Worm (Caenorhabditis elegans) whole organism, young adult: ENCODE measurements around the gene fut-1.
A peak's percentile ranks its signal among the peaks of the same experiment; 100 is the strongest.

Experiments used
- B0035.1 ChIP-seq: sonication (generic microtip); optimal IDR thresholded peaks from 2 replicates; lab custom pipeline; 2016; ENCODE audit warnings: missing genetic modification characterization, mild to moderate bottlenecking, missing compliant biosample characterization, missing genotype, missing genetic modification reagents
- B0261.1 ChIP-seq: sonication (generic microtip); optimal IDR thresholded peaks from 2 replicates; lab custom pipeline; 2016; ENCODE audit warnings: mild to moderate bottlenecking, missing genetic modification characterization, moderate library complexity, missing compliant biosample characterization
- C17E4.6 ChIP-seq: fragments of 200-800 bp; sonication (Bioruptor generic); IDR thresholded peaks from 2 replicates; pipeline ENCODE4 v1.3.6; 2022; ENCODE audit warnings: missing genetic modification reagents, missing genetic modification characterization, missing compliant biosample characterization
- D2030.7 ChIP-seq: fragments of 200-800 bp; sonication (Bioruptor generic); IDR thresholded peaks from 2 replicates; pipeline ENCODE4 v1.3.6; 2022; ENCODE audit warnings: missing genetic modification reagents, missing genetic modification characterization, missing compliant biosample characterization
- F22D6.2 ChIP-seq: sonication (generic microtip); optimal IDR thresholded peaks from 2 replicates; lab custom pipeline; 2016; ENCODE audit warnings: mild to moderate bottlenecking, missing genetic modification characterization, missing compliant biosample characterization
- F57C9.4 ChIP-seq: sonication (generic microtip); optimal IDR thresholded peaks from 2 replicates; lab custom pipeline; 2017; ENCODE audit warnings: mild to moderate bottlenecking, missing genetic modification characterization, missing compliant biosample characterization
- K11D2.4 ChIP-seq: fragments of 200-800 bp; sonication (Bioruptor generic); IDR thresholded peaks from 2 replicates; pipeline ENCODE4 v1.3.6; 2022; ENCODE audit warnings: missing genetic modification reagents, missing genetic modification characterization, missing compliant biosample characterization
- T07F8.4 ChIP-seq: sonication (generic microtip); optimal IDR thresholded peaks from 2 replicates; lab custom pipeline; 2016; ENCODE audit warnings: mild to moderate bottlenecking, missing genetic modification characterization, moderate library complexity, missing compliant biosample characterization
- Y53F4B.3 ChIP-seq: fragments of 200-800 bp; sonication (Bioruptor generic); IDR thresholded peaks from 2 replicates; pipeline ENCODE4 v1.3.6; 2022; ENCODE audit warnings: missing genetic modification reagents, missing genetic modification characterization, missing compliant biosample characterization
- Y53G8AR.9 ChIP-seq: fragments of 200-800 bp; sonication (Bioruptor generic); conservative IDR thresholded peaks from 2 replicates; pipeline ENCODE4 v1.3.6; 2022; ENCODE audit warnings: missing genetic modification reagents, missing genetic modification characterization, missing compliant biosample characterization
- Y56A3A.18 ChIP-seq: fragments of 200-800 bp; sonication (Bioruptor generic); IDR thresholded peaks from 2 replicates; pipeline ENCODE4 v1.3.6; 2022; ENCODE audit warnings: missing genetic modification reagents, missing genetic modification characterization, missing compliant biosample characterization
- Y67H2A.10 ChIP-seq: fragments of 200-800 bp; sonication (Bioruptor generic); conservative IDR thresholded peaks from 2 replicates; pipeline ENCODE4 v1.3.6; 2022; ENCODE audit warnings: missing genetic modification reagents, missing genetic modification characterization, missing compliant biosample characterization
- Y79H2A.3 ChIP-seq: fragments of 200-800 bp; sonication (Bioruptor generic); conservative IDR thresholded peaks from 2 replicates; pipeline ENCODE4 v1.3.6; 2022; ENCODE audit warnings: missing genetic modification reagents, missing genetic modification characterization, missing compliant biosample characterization
- Y95B8A.8 ChIP-seq: fragments of 200-800 bp; sonication (Bioruptor generic); IDR thresholded peaks from 2 replicates; pipeline ENCODE4 v1.3.6; 2022; ENCODE audit warnings: missing genetic modification reagents, missing genetic modification characterization, missing compliant biosample characterization
- ZK185.1 ChIP-seq: sonication (generic microtip); optimal IDR thresholded peaks from 2 replicates; lab custom pipeline; 2016; ENCODE audit warnings: mild to moderate bottlenecking, missing genetic modification characterization, missing compliant biosample characterization; ENCODE audit not compliant: poor library complexity, severe bottlenecking
- atf-7 ChIP-seq: sonication (generic microtip); optimal IDR thresholded peaks from 2 replicates; lab custom pipeline; 2017; ENCODE audit warnings: mild to moderate bottlenecking, missing genetic modification characterization, missing compliant biosample characterization
- bed-2 ChIP-seq: fragments of 200-800 bp; sonication (Bioruptor generic); IDR thresholded peaks from 2 replicates; pipeline ENCODE4 v1.3.6; 2022; ENCODE audit warnings: missing genetic modification reagents, missing genetic modification characterization, missing compliant biosample characterization
- ccch-3 ChIP-seq: fragments of 200-800 bp; sonication (Bioruptor generic); optimal IDR thresholded peaks from 2 replicates; lab custom pipeline; 2018; ENCODE audit warnings: mild to moderate bottlenecking, missing genetic modification characterization, missing compliant biosample characterization
- ceh-100 ChIP-seq: fragments of 200-800 bp; sonication (Bioruptor generic); IDR thresholded peaks from 2 replicates; pipeline ENCODE4 v1.3.6; 2022; ENCODE audit warnings: missing genetic modification reagents, missing genetic modification characterization, missing compliant biosample characterization
- chd-7 ChIP-seq: sonication (generic microtip); optimal IDR thresholded peaks from 2 replicates; lab custom pipeline; 2016; ENCODE audit warnings: mild to moderate bottlenecking, missing genetic modification characterization, moderate library complexity, missing compliant biosample characterization
- dox-1 ChIP-seq: fragments of 200-800 bp; sonication (Bioruptor generic); IDR thresholded peaks from 2 replicates; pipeline ENCODE4 v1.3.6; 2022; ENCODE audit warnings: missing genetic modification reagents, missing genetic modification characterization, missing compliant biosample characterization
- dpl-1 ChIP-seq: fragments of 150-350 bp; optimal IDR thresholded peaks from 2 replicates; lab custom pipeline; 2014; ENCODE audit warnings: missing biosample characterization, missing genetic modification reagents, missing genetic modification characterization
- efl-1 ChIP-seq: fragments of 150-350 bp; optimal IDR thresholded peaks from 2 replicates; lab custom pipeline; 2014; ENCODE audit warnings: missing biosample characterization, missing genetic modification reagents, missing genetic modification characterization
- egrh-3 ChIP-seq: fragments of 200-800 bp; sonication (Bioruptor generic); IDR thresholded peaks from 2 replicates; pipeline ENCODE4 v1.3.6; 2022; ENCODE audit warnings: missing genetic modification reagents, missing genetic modification characterization, missing compliant biosample characterization
- gei-17 ChIP-seq: fragments of 200-800 bp; sonication (Bioruptor generic); optimal IDR thresholded peaks from 2 replicates; lab custom pipeline; 2018; ENCODE audit warnings: mild to moderate bottlenecking, missing genetic modification characterization, missing compliant biosample characterization
- hlh-12 ChIP-seq: sonication (generic microtip); optimal IDR thresholded peaks from 2 replicates; lab custom pipeline; 2016; ENCODE audit warnings: missing genetic modification characterization, missing compliant biosample characterization
- hmg-1.2 ChIP-seq: fragments of 200-800 bp; sonication (Bioruptor generic); IDR thresholded peaks from 2 replicates; pipeline ENCODE4 v1.3.6; 2022; ENCODE audit warnings: missing genetic modification reagents, missing genetic modification characterization, missing compliant biosample characterization
- hmg-20 ChIP-seq: fragments of 200-800 bp; sonication (Bioruptor generic); IDR thresholded peaks from 2 replicates; pipeline ENCODE4 v1.3.6; 2022; ENCODE audit warnings: missing genetic modification reagents, missing genetic modification characterization, missing compliant biosample characterization
- hsf-1 ChIP-seq: fragments of 200-800 bp; sonication (Bioruptor generic); IDR thresholded peaks from 2 replicates; pipeline ENCODE4 v1.3.6; 2022; ENCODE audit warnings: missing genetic modification reagents, missing genetic modification characterization, missing compliant biosample characterization
- lin-40 ChIP-seq: sonication (generic microtip); optimal IDR thresholded peaks from 2 replicates; lab custom pipeline; 2016; ENCODE audit warnings: missing genetic modification characterization, mild to moderate bottlenecking, missing compliant biosample characterization, missing genotype, missing genetic modification reagents
- lin-54 ChIP-seq: fragments of 200-800 bp; sonication (Bioruptor generic); optimal IDR thresholded peaks from 2 replicates; lab custom pipeline; 2018; ENCODE audit warnings: mild to moderate bottlenecking, missing genetic modification characterization, missing compliant biosample characterization
- lsl-1 ChIP-seq: fragments of 200-800 bp; sonication (Bioruptor generic); optimal IDR thresholded peaks from 2 replicates; lab custom pipeline; 2018; ENCODE audit warnings: mild to moderate bottlenecking, missing genetic modification characterization, moderate library complexity, missing compliant biosample characterization
- madf-3 ChIP-seq: fragments of 200-800 bp; sonication (Bioruptor generic); IDR thresholded peaks from 2 replicates; pipeline ENCODE4 v1.3.6; 2022; ENCODE audit warnings: missing genetic modification reagents, missing genetic modification characterization, missing compliant biosample characterization
- madf-6 ChIP-seq: fragments of 200-800 bp; sonication (Bioruptor generic); IDR thresholded peaks from 2 replicates; pipeline ENCODE4 v1.3.6; 2022; ENCODE audit warnings: missing genetic modification reagents, missing genetic modification characterization, missing compliant biosample characterization
- madf-8 ChIP-seq: fragments of 200-800 bp; sonication (Bioruptor generic); conservative IDR thresholded peaks from 2 replicates; pipeline ENCODE4 v1.3.6; 2022; ENCODE audit warnings: missing genetic modification reagents, missing genetic modification characterization, missing compliant biosample characterization
- mes-4 ChIP-seq: sonication (generic microtip); optimal IDR thresholded peaks from 2 replicates; lab custom pipeline; 2016; ENCODE audit warnings: missing genotype, missing genetic modification characterization, missing compliant biosample characterization
- mxl-1 ChIP-seq: sonication (generic microtip); optimal IDR thresholded peaks from 2 replicates; lab custom pipeline; 2016; ENCODE audit warnings: missing genetic modification characterization, missing compliant biosample characterization
- nhr-90 ChIP-seq: sonication (generic microtip); optimal IDR thresholded peaks from 2 replicates; lab custom pipeline; 2016; ENCODE audit warnings: missing genotype, mild to moderate bottlenecking, missing genetic modification characterization, missing compliant biosample characterization
- pha-4 ChIP-seq: fragments of 150-350 bp; sonication (generic microtip); optimal IDR thresholded peaks from 2 replicates; lab custom pipeline; 2014; ENCODE audit warnings: missing biosample characterization, missing genetic modification reagents, missing genetic modification characterization
- rec-8 ChIP-seq, 2 experiments: sonication (generic microtip); optimal IDR thresholded peaks; 2 replicates each; lab custom pipeline; 2016; ENCODE audit warnings: mild to moderate bottlenecking in 2 of 2, missing genetic modification characterization in 2 of 2, missing genetic modification reagents in 2 of 2, missing genotype in 2 of 2, missing biosample characterization in 1 of 2, missing compliant biosample characterization in 1 of 2, moderate library complexity in 1 of 2
- sea-2 ChIP-seq: fragments of 200-800 bp; sonication (Bioruptor generic); IDR thresholded peaks from 2 replicates; pipeline ENCODE4 v1.3.6; 2022; ENCODE audit warnings: missing genetic modification characterization, missing compliant biosample characterization
- snpc-1.3 ChIP-seq: sonication (generic microtip); optimal IDR thresholded peaks from 2 replicates; lab custom pipeline; 2017; ENCODE audit warnings: missing genetic modification characterization, mild to moderate bottlenecking, missing compliant biosample characterization, antibody characterized with exemption, moderate library complexity, missing genotype, missing genetic modification reagents; ENCODE audit not compliant: insufficient read depth
- snpc-3.4 ChIP-seq: sonication (generic microtip); optimal IDR thresholded peaks from 2 replicates; lab custom pipeline; 2017; ENCODE audit warnings: missing genetic modification characterization, mild to moderate bottlenecking, missing compliant biosample characterization, antibody characterized with exemption, moderate library complexity, missing genotype, missing genetic modification reagents
- sptf-2 ChIP-seq: fragments of 200-800 bp; sonication (Bioruptor generic); optimal IDR thresholded peaks from 2 replicates; lab custom pipeline; 2018; ENCODE audit warnings: mild to moderate bottlenecking, missing genetic modification characterization, missing compliant biosample characterization
- tlf-1 ChIP-seq: fragments of 200-800 bp; sonication (Bioruptor generic); optimal IDR thresholded peaks from 2 replicates; lab custom pipeline; 2018; ENCODE audit warnings: mild to moderate bottlenecking, missing genetic modification characterization, missing compliant biosample characterization
- ztf-22 ChIP-seq: fragments of 200-800 bp; sonication (Bioruptor generic); optimal IDR thresholded peaks from 2 replicates; lab custom pipeline; 2018; ENCODE audit warnings: mild to moderate bottlenecking, missing genetic modification characterization, moderate library complexity, missing compliant biosample characterization
- ztf-25 ChIP-seq: fragments of 200-800 bp; sonication (Bioruptor generic); IDR thresholded peaks from 2 replicates; pipeline ENCODE4 v1.3.6; 2022; ENCODE audit warnings: missing genetic modification reagents, missing genetic modification characterization, missing compliant biosample characterization
- ztf-28 ChIP-seq: fragments of 200-800 bp; sonication (Bioruptor generic); IDR thresholded peaks from 2 replicates; pipeline ENCODE4 v1.3.6; 2022; ENCODE audit warnings: missing genetic modification reagents, missing genetic modification characterization, missing compliant biosample characterization

Gene fut-1

ce11 chrII:8789828-8790558 is 30.6 kb upstream of the fut-1 start, which contains the start of gene F07H5.13 (continued):
- TF ChIP-seq hlh-12 (tag; lab: Kevin White, UChicago) (no peak), ztf-25 (GFP tag; lab: Robert Waterston, UW) (no peak), B0261.1 (tag; lab: Kevin White, UChicago) (no peak), ceh-100 (GFP tag; lab: Robert Waterston, UW) (no peak), madf-8 (GFP tag; lab: Robert Waterston, UW) (no peak), mes-4 (tag; lab: Kevin White, UChicago) (no peak), Y79H2A.3 (GFP tag; lab: Robert Waterston, UW) (no peak), Y53G8AR.9 (GFP tag; lab: Robert Waterston, UW) (peak; percentile 81), hmg-1.2 (GFP tag; lab: Robert Waterston, UW) (no peak), madf-6 (GFP tag; lab: Robert Waterston, UW) (no peak), F22D6.2 (tag; lab: Kevin White, UChicago) (no peak), pha-4 (no peak), lin-54 (GFP tag; lab: Kevin White, UChicago) (no peak), F57C9.4 (no peak), sptf-2 (GFP tag; lab: Kevin White, UChicago) (no peak), Y56A3A.18 (GFP tag; lab: Robert Waterston, UW) (no peak), C17E4.6 (no peak), ccch-3 (GFP tag; lab: Kevin White, UChicago) (no peak), K11D2.4 (no peak), tlf-1 (GFP tag; lab: Kevin White, UChicago) (peak; percentile 22), lsl-1 (no peak), lin-40 (peak; percentile 57), madf-3 (GFP tag; lab: Robert Waterston, UW) (no peak), mxl-1 (no peak), Y67H2A.10 (no peak), dox-1 (GFP tag; lab: Robert Waterston, UW) (no peak), T07F8.4 (tag; lab: Kevin White, UChicago) (no peak), ztf-28 (no peak), ztf-22 (GFP tag; lab: Kevin White, UChicago) (peak; percentile 20), egrh-3 (GFP tag; lab: Robert Waterston, UW) (no peak), B0035.1 (tag; lab: Kevin White, UChicago) (no peak), snpc-1.3 (tag; lab: Kevin White, UChicago) (no peak), bed-2 (GFP tag; lab: Robert Waterston, UW) (no peak), nhr-90 (tag; lab: Kevin White, UChicago) (no peak), dpl-1 (GFP tag; lab: Kevin White, UChicago) (no peak), D2030.7 (GFP tag; lab: Robert Waterston, UW) (no peak), rec-8 (tag; optimal IDR thresholded peaks at IDR 0.05; lab: Kevin White, UChicago) (no peak), snpc-3.4 (no peak), Y95B8A.8 (GFP tag; lab: Robert Waterston, UW) (no peak), sea-2 (GFP tag; lab: Robert Waterston, UW) (no peak), ZK185.1 (tag; lab: Kevin White, UChicago) (no peak), atf-7 (peak; percentile 41), Y53F4B.3 (GFP tag; lab: Robert Waterston, UW) (no peak), chd-7 (peak; percentile 60), hmg-20 (GFP tag; lab: Robert Waterston, UW) (no peak), gei-17 (GFP tag; lab: Kevin White, UChicago) (no peak), efl-1 (GFP tag; lab: Kevin White, UChicago) (no peak), hsf-1 (no peak)
